Worm (Caenorhabditis elegans) whole organism, young adult: ENCODE measurements around the gene F43G6.16.
A peak's percentile ranks its signal among the peaks of the same experiment; 100 is the strongest.

Experiments used
- B0019.2 ChIP-seq: fragments of 200-800 bp; sonication (Bioruptor generic); conservative IDR thresholded peaks from 2 replicates; pipeline ENCODE4 v1.3.6; 2022; ENCODE audit warnings: missing genetic modification reagents, missing genetic modification characterization, missing compliant biosample characterization
- B0261.1 ChIP-seq: sonication (generic microtip); optimal IDR thresholded peaks from 2 replicates; lab custom pipeline; 2016; ENCODE audit warnings: mild to moderate bottlenecking, missing genetic modification characterization, moderate library complexity, missing compliant biosample characterization
- C06A6.2 ChIP-seq: fragments of 200-800 bp; sonication (Bioruptor generic); conservative IDR thresholded peaks from 2 replicates; pipeline ENCODE4 v1.3.6; 2022; ENCODE audit warnings: missing genetic modification characterization, missing compliant biosample characterization
- F22D6.2 ChIP-seq: sonication (generic microtip); optimal IDR thresholded peaks from 2 replicates; lab custom pipeline; 2016; ENCODE audit warnings: mild to moderate bottlenecking, missing genetic modification characterization, missing compliant biosample characterization
- F33H1.4 ChIP-seq: fragments of 200-800 bp; sonication (Bioruptor generic); IDR thresholded peaks from 2 replicates; pipeline ENCODE4 v1.3.6; 2022; ENCODE audit warnings: missing genetic modification reagents, missing genetic modification characterization, missing compliant biosample characterization
- F37B4.10 ChIP-seq: fragments of 200-800 bp; sonication (Bioruptor generic); IDR thresholded peaks from 2 replicates; pipeline ENCODE4 v1.3.6; 2022; ENCODE audit warnings: missing genetic modification characterization, missing compliant biosample characterization
- F49E8.2 ChIP-seq: sonication (generic microtip); optimal IDR thresholded peaks from 3 replicates; lab custom pipeline; 2017; ENCODE audit warnings: missing genetic modification characterization, mild to moderate bottlenecking, missing compliant biosample characterization, antibody characterized with exemption, moderate library complexity; ENCODE audit not compliant: insufficient read depth
- F57C9.4 ChIP-seq: sonication (generic microtip); optimal IDR thresholded peaks from 2 replicates; lab custom pipeline; 2017; ENCODE audit warnings: mild to moderate bottlenecking, missing genetic modification characterization, missing compliant biosample characterization
- K11D2.4 ChIP-seq: fragments of 200-800 bp; sonication (Bioruptor generic); IDR thresholded peaks from 2 replicates; pipeline ENCODE4 v1.3.6; 2022; ENCODE audit warnings: missing genetic modification reagents, missing genetic modification characterization, missing compliant biosample characterization
- K12H6.12 ChIP-seq: fragments of 200-800 bp; sonication (Bioruptor generic); optimal IDR thresholded peaks from 2 replicates; lab custom pipeline; 2018; ENCODE audit warnings: mild to moderate bottlenecking, missing genetic modification characterization, missing compliant biosample characterization
- T26A5.8 ChIP-seq: sonication (generic microtip); optimal IDR thresholded peaks from 2 replicates; lab custom pipeline; 2016; ENCODE audit warnings: missing genetic modification characterization, missing compliant biosample characterization
- Y53F4B.3 ChIP-seq: fragments of 200-800 bp; sonication (Bioruptor generic); IDR thresholded peaks from 2 replicates; pipeline ENCODE4 v1.3.6; 2022; ENCODE audit warnings: missing genetic modification reagents, missing genetic modification characterization, missing compliant biosample characterization
- Y67H2A.10 ChIP-seq: fragments of 200-800 bp; sonication (Bioruptor generic); conservative IDR thresholded peaks from 2 replicates; pipeline ENCODE4 v1.3.6; 2022; ENCODE audit warnings: missing genetic modification reagents, missing genetic modification characterization, missing compliant biosample characterization
- akir-1 ChIP-seq: fragments of 200-800 bp; sonication (Bioruptor generic); optimal IDR thresholded peaks from 2 replicates; lab custom pipeline; 2018; ENCODE audit warnings: mild to moderate bottlenecking, missing genetic modification characterization, moderate library complexity, missing compliant biosample characterization
- ama-1 ChIP-seq, 3 experiments: fragments of 150-350 bp in 1 of 3; sonication (generic microtip) in 2 of 3; optimal IDR thresholded peaks; 2 replicates each; lab custom pipeline; 2014 to 2018; ENCODE audit warnings: missing biosample characterization in 2 of 3, missing genetic modification characterization in 2 of 3, missing genetic modification reagents in 2 of 3
- aptf-2 ChIP-seq: fragments of 200-800 bp; sonication (Bioruptor generic); conservative IDR thresholded peaks from 2 replicates; pipeline ENCODE4 v1.3.6; 2022; ENCODE audit warnings: missing genetic modification reagents, missing genetic modification characterization, missing compliant biosample characterization
- aptf-3 ChIP-seq: fragments of 200-800 bp; sonication (Bioruptor generic); IDR thresholded peaks from 2 replicates; pipeline ENCODE4 v1.3.6; 2022; ENCODE audit warnings: missing genetic modification characterization, missing compliant biosample characterization
- attf-3 ChIP-seq: fragments of 200-800 bp; sonication (Bioruptor generic); conservative IDR thresholded peaks from 2 replicates; pipeline ENCODE4 v1.3.6; 2022; ENCODE audit warnings: missing genetic modification reagents, missing genetic modification characterization, missing compliant biosample characterization
- bed-1 ChIP-seq: fragments of 200-800 bp; sonication (Bioruptor generic); IDR thresholded peaks from 2 replicates; pipeline ENCODE4 v1.3.6; 2022; ENCODE audit warnings: missing genetic modification reagents, missing genetic modification characterization, missing compliant biosample characterization
- cebp-2 ChIP-seq: fragments of 200-800 bp; sonication (Bioruptor generic); IDR thresholded peaks from 2 replicates; pipeline ENCODE4 v1.3.6; 2022; ENCODE audit warnings: missing genetic modification characterization, missing compliant biosample characterization
- ceh-79 ChIP-seq: sonication (generic microtip); optimal IDR thresholded peaks from 2 replicates; lab custom pipeline; 2017; ENCODE audit warnings: mild to moderate bottlenecking, missing genetic modification characterization, missing compliant biosample characterization
- chd-7 ChIP-seq: sonication (generic microtip); optimal IDR thresholded peaks from 2 replicates; lab custom pipeline; 2016; ENCODE audit warnings: mild to moderate bottlenecking, missing genetic modification characterization, moderate library complexity, missing compliant biosample characterization
- egl-18 ChIP-seq: fragments of 200-800 bp; sonication (Bioruptor generic); IDR thresholded peaks from 2 replicates; pipeline ENCODE4 v1.3.6; 2022; ENCODE audit warnings: missing genetic modification reagents, missing genetic modification characterization, missing compliant biosample characterization
- hmg-1.2 ChIP-seq: fragments of 200-800 bp; sonication (Bioruptor generic); IDR thresholded peaks from 2 replicates; pipeline ENCODE4 v1.3.6; 2022; ENCODE audit warnings: missing genetic modification reagents, missing genetic modification characterization, missing compliant biosample characterization
- hrde-1 ChIP-seq: sonication (generic microtip); optimal IDR thresholded peaks from 2 replicates; lab custom pipeline; 2016; ENCODE audit warnings: missing genetic modification characterization, mild to moderate bottlenecking, missing compliant biosample characterization, moderate library complexity, missing genotype, missing genetic modification reagents, borderline replicate concordance
- hsf-1 ChIP-seq: fragments of 200-800 bp; sonication (Bioruptor generic); IDR thresholded peaks from 2 replicates; pipeline ENCODE4 v1.3.6; 2022; ENCODE audit warnings: missing genetic modification reagents, missing genetic modification characterization, missing compliant biosample characterization
- let-607 ChIP-seq, 2 experiments: fragments of 200-800 bp in 1 of 2; sonication (Bioruptor generic) in 1 of 2; sonication (generic microtip) in 1 of 2; optimal IDR thresholded peaks; 2 replicates each; lab custom pipeline; 2016 to 2018; ENCODE audit warnings: mild to moderate bottlenecking in 2 of 2, missing compliant biosample characterization in 2 of 2, missing genetic modification characterization in 2 of 2, moderate library complexity in 2 of 2, missing genotype in 1 of 2
- lin-26 ChIP-seq: fragments of 200-800 bp; sonication (Bioruptor generic); IDR thresholded peaks from 2 replicates; pipeline ENCODE4 v1.3.6; 2022; ENCODE audit warnings: missing genetic modification reagents, missing genetic modification characterization, missing compliant biosample characterization
- lir-1 ChIP-seq: fragments of 200-800 bp; sonication (Bioruptor generic); conservative IDR thresholded peaks from 2 replicates; pipeline ENCODE4 v1.3.6; 2022; ENCODE audit warnings: missing genetic modification reagents, missing genetic modification characterization, missing compliant biosample characterization
- lsy-27 ChIP-seq: sonication (generic microtip); optimal IDR thresholded peaks from 2 replicates; lab custom pipeline; 2017; ENCODE audit warnings: missing genetic modification characterization, mild to moderate bottlenecking, missing compliant biosample characterization, antibody characterized with exemption, missing genotype, borderline replicate concordance; ENCODE audit not compliant: insufficient read depth
- madf-8 ChIP-seq: fragments of 200-800 bp; sonication (Bioruptor generic); conservative IDR thresholded peaks from 2 replicates; pipeline ENCODE4 v1.3.6; 2022; ENCODE audit warnings: missing genetic modification reagents, missing genetic modification characterization, missing compliant biosample characterization
- mcd-1 ChIP-seq: fragments of 200-800 bp; sonication (Bioruptor generic); IDR thresholded peaks from 2 replicates; pipeline ENCODE4 v1.3.6; 2022; ENCODE audit warnings: missing genetic modification reagents, missing genetic modification characterization, missing compliant biosample characterization
- mes-4 ChIP-seq: sonication (generic microtip); optimal IDR thresholded peaks from 2 replicates; lab custom pipeline; 2016; ENCODE audit warnings: missing genotype, missing genetic modification characterization, missing compliant biosample characterization
- nhr-120 ChIP-seq: fragments of 200-800 bp; sonication (Bioruptor generic); IDR thresholded peaks from 2 replicates; pipeline ENCODE4 v1.3.6; 2022; ENCODE audit warnings: missing genetic modification characterization, missing compliant biosample characterization
- nhr-90 ChIP-seq: sonication (generic microtip); optimal IDR thresholded peaks from 2 replicates; lab custom pipeline; 2016; ENCODE audit warnings: missing genotype, mild to moderate bottlenecking, missing genetic modification characterization, missing compliant biosample characterization
- pha-4 ChIP-seq: fragments of 150-350 bp; sonication (generic microtip); optimal IDR thresholded peaks from 2 replicates; lab custom pipeline; 2014; ENCODE audit warnings: missing biosample characterization, missing genetic modification reagents, missing genetic modification characterization
- rcor-1 ChIP-seq: fragments of 200-800 bp; sonication (Bioruptor generic); IDR thresholded peaks from 2 replicates; pipeline ENCODE4 v1.3.6; 2022; ENCODE audit warnings: missing genetic modification reagents, missing genetic modification characterization, missing compliant biosample characterization
- repo-1 ChIP-seq: sonication (generic microtip); optimal IDR thresholded peaks from 2 replicates; lab custom pipeline; 2017; ENCODE audit warnings: mild to moderate bottlenecking, missing genetic modification characterization, missing compliant biosample characterization
- snpc-4 ChIP-seq, 5 experiments: fragments of 150-350 bp in 1 of 5; sonication (generic microtip) in 4 of 5; optimal IDR thresholded peaks; 2 replicates each; lab custom pipeline; 2014 to 2018; ENCODE audit warnings: missing genetic modification characterization in 5 of 5, missing biosample characterization in 3 of 5, antibody characterized with exemption in 2 of 5, mild to moderate bottlenecking in 2 of 5, missing compliant biosample characterization in 2 of 5, missing genotype in 2 of 5, moderate library complexity in 2 of 5, missing genetic modification reagents in 1 of 5
- somi-1 ChIP-seq: fragments of 200-800 bp; sonication (Bioruptor generic); optimal IDR thresholded peaks from 2 replicates; lab custom pipeline; 2018; ENCODE audit warnings: mild to moderate bottlenecking, missing genetic modification characterization, missing compliant biosample characterization
- sptf-2 ChIP-seq: fragments of 200-800 bp; sonication (Bioruptor generic); optimal IDR thresholded peaks from 2 replicates; lab custom pipeline; 2018; ENCODE audit warnings: mild to moderate bottlenecking, missing genetic modification characterization, missing compliant biosample characterization
- tbx-9 ChIP-seq: sonication (generic microtip); optimal IDR thresholded peaks from 2 replicates; lab custom pipeline; 2016; ENCODE audit warnings: borderline replicate concordance, missing genetic modification characterization, inconsistent platforms, missing compliant biosample characterization
- unc-130 ChIP-seq: sonication (generic microtip); optimal IDR thresholded peaks from 2 replicates; lab custom pipeline; 2016; ENCODE audit warnings: missing genetic modification reagents, missing genetic modification characterization, missing compliant biosample characterization
- zim-3 ChIP-seq: sonication (generic microtip); optimal IDR thresholded peaks from 2 replicates; lab custom pipeline; 2017; ENCODE audit warnings: mild to moderate bottlenecking, missing genetic modification characterization, moderate library complexity, missing compliant biosample characterization
- ztf-18 ChIP-seq: sonication (generic microtip); optimal IDR thresholded peaks from 2 replicates; lab custom pipeline; 2016; ENCODE audit warnings: missing genotype, mild to moderate bottlenecking, missing genetic modification characterization, missing compliant biosample characterization
- ztf-3 ChIP-seq: fragments of 200-800 bp; sonication (Bioruptor generic); optimal IDR thresholded peaks from 2 replicates; lab custom pipeline; 2018; ENCODE audit warnings: mild to moderate bottlenecking, missing genetic modification characterization, missing compliant biosample characterization
- ztf-6 ChIP-seq: fragments of 200-800 bp; sonication (Bioruptor generic); IDR thresholded peaks from 2 replicates; pipeline ENCODE4 v1.3.6; 2022; ENCODE audit warnings: missing genetic modification reagents, missing genetic modification characterization, missing compliant biosample characterization

F43G6.16 gene

DNA sequence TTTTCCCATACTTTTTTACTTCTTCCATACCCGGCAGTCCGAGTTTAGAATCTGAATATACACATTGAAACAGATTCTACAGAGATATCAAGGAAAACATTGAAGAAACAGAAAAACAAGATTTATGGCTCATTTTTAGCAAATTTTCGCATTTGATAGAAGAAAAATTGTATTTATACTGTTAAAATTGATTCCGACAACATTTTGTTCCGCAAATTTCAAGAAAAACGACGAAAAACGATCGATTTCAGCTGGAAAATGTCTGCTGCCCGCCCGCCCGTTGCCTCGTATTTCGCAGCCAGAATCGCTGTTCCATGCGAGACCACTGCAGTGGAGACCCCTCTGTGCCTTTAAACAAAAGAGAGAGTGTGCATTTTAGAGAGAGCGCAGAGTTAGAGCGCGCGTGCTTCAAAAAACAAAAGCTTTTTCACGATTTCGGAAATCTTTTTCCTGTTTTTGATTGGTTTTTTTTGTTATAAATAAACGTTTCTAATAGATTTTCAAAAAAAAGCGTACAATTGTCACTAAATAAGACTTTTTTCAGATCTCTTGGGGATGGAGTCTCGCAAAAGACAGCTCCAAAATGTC is 4.4 kb downstream of the F43G6.16 start, which contains the start of the genes patr-1 and dna-2 (continued):
- TF ChIP-seq unc-130, result no peak
- TF ChIP-seq ztf-6 (GFP tag; lab: Robert Waterston, UW), result no peak
- TF ChIP-seq pha-4 (tag; lab: Kevin White, UChicago), result no peak
- no peak for TF ChIP-seq aptf-2 (GFP tag; lab: Robert Waterston, UW)
- no peak for TF ChIP-seq T26A5.8 (tag; lab: Kevin White, UChicago)
- no peak for TF ChIP-seq lsy-27 (tag; lab: Kevin White, UChicago)
- no peak for TF ChIP-seq F57C9.4 (tag; lab: Kevin White, UChicago)
- no peak for TF ChIP-seq lir-1 (GFP tag; lab: Robert Waterston, UW)
- no peak for TF ChIP-seq hrde-1 (tag; lab: Kevin White, UChicago)
- peak; percentile 95 for TF ChIP-seq hmg-1.2
- no peak for TF ChIP-seq ama-1 (optimal IDR thresholded peaks at IDR 0.05; lab: Kevin White, UChicago)
- TF ChIP-seq ama-1 (GFP tag; optimal IDR thresholded peaks at IDR 0.05; lab: Kevin White, UChicago), result no peak
- no peak for TF ChIP-seq sptf-2
- TF ChIP-seq B0261.1 (tag; lab: Kevin White, UChicago), result no peak
- no peak for TF ChIP-seq madf-8 (GFP tag; lab: Robert Waterston, UW)
- TF ChIP-seq attf-3 (GFP tag; lab: Robert Waterston, UW), result no peak
- TF ChIP-seq aptf-3, result no peak
- no peak for TF ChIP-seq repo-1 (tag; lab: Kevin White, UChicago)
- no peak for TF ChIP-seq nhr-120 (GFP tag; lab: Robert Waterston, UW)
- no peak for TF ChIP-seq K12H6.12 (tag; lab: Kevin White, UChicago)
- TF ChIP-seq zim-3, result no peak
- TF ChIP-seq C06A6.2 (GFP tag; lab: Robert Waterston, UW), result no peak
- no peak for TF ChIP-seq F22D6.2 (tag; lab: Kevin White, UChicago)
- no peak for TF ChIP-seq snpc-4 (GFP tag; optimal IDR thresholded peaks at IDR 0.05; lab: Kevin White, UChicago)
- TF ChIP-seq snpc-4 (tag; optimal IDR thresholded peaks at IDR 0.05; lab: Kevin White, UChicago), result peak in 3 of 4 experiments; percentile 7 to 63 (median 44)
- TF ChIP-seq rcor-1 (GFP tag; lab: Robert Waterston, UW), result no peak
- TF ChIP-seq chd-7, result no peak
- peak; percentile 82 for TF ChIP-seq F33H1.4
- no peak for TF ChIP-seq tbx-9
- no peak for TF ChIP-seq Y53F4B.3 (GFP tag; lab: Robert Waterston, UW)
- TF ChIP-seq akir-1 (GFP tag; lab: Kevin White, UChicago), result no peak
- no peak for TF ChIP-seq Y67H2A.10 (GFP tag; lab: Robert Waterston, UW)
- peak; percentile 61 for TF ChIP-seq mcd-1 (GFP tag; lab: Robert Waterston, UW)
- TF ChIP-seq hsf-1 (GFP tag; lab: Robert Waterston, UW), result no peak
- TF ChIP-seq K11D2.4 (GFP tag; lab: Robert Waterston, UW), result no peak
- TF ChIP-seq F37B4.10 (GFP tag; lab: Robert Waterston, UW), result no peak
- no peak for TF ChIP-seq mes-4
- TF ChIP-seq nhr-90, result no peak
- no peak for TF ChIP-seq egl-18
- TF ChIP-seq let-607 (tag; optimal IDR thresholded peaks at IDR 0.05; lab: Kevin White, UChicago), result no peak
- no peak for TF ChIP-seq cebp-2
- no peak for TF ChIP-seq somi-1 (GFP tag; lab: Kevin White, UChicago)
- no peak for TF ChIP-seq B0019.2 (GFP tag; lab: Robert Waterston, UW)
- no peak for TF ChIP-seq ztf-3 (GFP tag; lab: Kevin White, UChicago)
- TF ChIP-seq bed-1 (GFP tag; lab: Robert Waterston, UW), result no peak
- no peak for TF ChIP-seq lin-26
- no peak for TF ChIP-seq F49E8.2
- no peak for TF ChIP-seq ceh-79 (tag; lab: Kevin White, UChicago)
- peak; percentile 16 for TF ChIP-seq ztf-18 (tag; lab: Kevin White, UChicago)
